Fruit fly (Drosophila melanogaster) whole organism, embryonic: ENCODE measurements around the gene CG14721.

Source experiments
- B-H1 ChIP-seq: fragments of 200-800 bp; sonication (Bioruptor generic); IDR thresholded peaks from 3 replicates; pipeline ENCODE4 v1.3.6; 2022; ENCODE audit warnings: missing biosample characterization, missing genetic modification characterization
- C15 ChIP-seq: fragments of 200-800 bp; sonication (Bioruptor generic); IDR thresholded peaks from 3 replicates; pipeline ENCODE4 v1.3.6; 2022; ENCODE audit warnings: missing biosample characterization, missing genetic modification characterization
- CG10321 ChIP-seq: fragments of 200-800 bp; sonication (Bioruptor generic); IDR thresholded peaks from 2 replicates; pipeline ENCODE4 v1.3.6; 2022; ENCODE audit warnings: missing biosample characterization, missing genetic modification characterization
- CG10543 ChIP-seq: fragments of 200-800 bp; sonication (Bioruptor generic); optimal IDR thresholded peaks from 3 replicates; lab custom pipeline; 2017; ENCODE audit warnings: missing biosample characterization, mild to moderate bottlenecking, missing genetic modification characterization, moderate library complexity
- CG10979 ChIP-seq: fragments of 200-800 bp; sonication (Bioruptor generic); optimal IDR thresholded peaks from 2 replicates; lab custom pipeline; 2018; ENCODE audit warnings: missing biosample characterization, mild to moderate bottlenecking, missing genetic modification characterization, moderate library complexity
- CG11093 ChIP-seq: fragments of 200-800 bp; sonication (Bioruptor generic); IDR thresholded peaks from 3 replicates; pipeline ENCODE4 v1.3.6; 2022; ENCODE audit warnings: missing biosample characterization, missing genetic modification characterization
- CG11247 ChIP-seq: fragments of 200-800 bp; sonication (Bioruptor generic); IDR thresholded peaks from 2 replicates; pipeline ENCODE4 v1.3.6; 2022; ENCODE audit warnings: missing biosample characterization, missing genetic modification characterization
- CG12104 ChIP-seq: fragments of 200-800 bp; sonication (Bioruptor generic); optimal IDR thresholded peaks from 3 replicates; lab custom pipeline; 2016; ENCODE audit warnings: missing biosample characterization, missing genetic modification characterization
- CG12659 ChIP-seq: fragments of 200-800 bp; sonication (Bioruptor generic); optimal IDR thresholded peaks from 3 replicates; lab custom pipeline; 2017; ENCODE audit warnings: mild to moderate bottlenecking, missing biosample characterization, missing genetic modification reagents, missing genetic modification characterization
- CG13624 ChIP-seq: fragments of 200-800 bp; sonication (Bioruptor generic); optimal IDR thresholded peaks from 2 replicates; lab custom pipeline; 2016; ENCODE audit warnings: missing biosample characterization, missing genetic modification characterization
- CG16863 ChIP-seq: fragments of 200-800 bp; sonication (Bioruptor generic); optimal IDR thresholded peaks from 3 replicates; lab custom pipeline; 2016; ENCODE audit warnings: missing biosample characterization, missing genetic modification characterization
- CG2202 ChIP-seq: fragments of 200-800 bp; sonication (Bioruptor generic); optimal IDR thresholded peaks from 2 replicates; lab custom pipeline; 2018; ENCODE audit warnings: missing biosample characterization, mild to moderate bottlenecking, missing genetic modification characterization
- CG3065 ChIP-seq: fragments of 200-800 bp; sonication (Bioruptor generic); optimal IDR thresholded peaks from 2 replicates; lab custom pipeline; 2016; ENCODE audit warnings: missing biosample characterization, missing genetic modification characterization
- CG32767 ChIP-seq: fragments of 200-800 bp; sonication (Bioruptor generic); IDR thresholded peaks from 2 replicates; pipeline ENCODE4 v1.3.6; 2022; ENCODE audit warnings: missing biosample characterization, missing genetic modification characterization
- CG33557 ChIP-seq: fragments of 200-800 bp; sonication (Bioruptor generic); optimal IDR thresholded peaks from 2 replicates; lab custom pipeline; 2019; ENCODE audit warnings: missing biosample characterization, mild to moderate bottlenecking, missing genetic modification characterization, moderate library complexity
- CG34224 ChIP-seq: fragments of 200-800 bp; sonication (Bioruptor generic); IDR thresholded peaks from 3 replicates; pipeline ENCODE4 v1.3.6; 2022; ENCODE audit warnings: missing biosample characterization, missing genetic modification characterization; ENCODE audit not compliant: partially characterized antibody
- CG4424 ChIP-seq: fragments of 200-800 bp; sonication (Bioruptor generic); optimal IDR thresholded peaks from 3 replicates; lab custom pipeline; 2016; ENCODE audit warnings: missing biosample characterization, missing genetic modification characterization
- CG6272 ChIP-seq: fragments of 200-800 bp; sonication (Bioruptor generic); IDR thresholded peaks from 2 replicates; pipeline ENCODE4 v1.3.6; 2022; ENCODE audit warnings: missing biosample characterization, missing genetic modification characterization
- CG6791 ChIP-seq: fragments of 200-800 bp; sonication (Bioruptor generic); IDR thresholded peaks from 3 replicates; pipeline ENCODE4 v1.3.6; 2022; ENCODE audit warnings: missing biosample characterization, missing genetic modification characterization; ENCODE audit not compliant: partially characterized antibody
- CG7357 ChIP-seq: fragments of 200-800 bp; sonication (Bioruptor generic); IDR thresholded peaks from 3 replicates; pipeline ENCODE4 v1.3.6; 2022; ENCODE audit warnings: missing biosample characterization, missing genetic modification characterization
- CG7928 ChIP-seq: fragments of 200-800 bp; sonication (Bioruptor generic); optimal IDR thresholded peaks from 2 replicates; lab custom pipeline; 2017; ENCODE audit warnings: missing biosample characterization, mild to moderate bottlenecking, missing genetic modification characterization
- CG8765 ChIP-seq: fragments of 200-800 bp; sonication (Bioruptor generic); IDR thresholded peaks from 2 replicates; pipeline ENCODE4 v1.3.6; 2022; ENCODE audit warnings: missing biosample characterization, missing genetic modification characterization
- CoRest ChIP-seq: fragments of 200-800 bp; sonication (Bioruptor generic); optimal IDR thresholded peaks from 3 replicates; lab custom pipeline; 2018; ENCODE audit warnings: missing biosample characterization, mild to moderate bottlenecking, missing genetic modification characterization, moderate library complexity
- Elba2 ChIP-seq: fragments of 200-800 bp; sonication (Bioruptor generic); optimal IDR thresholded peaks from 3 replicates; lab custom pipeline; 2016; ENCODE audit warnings: missing biosample characterization, missing genetic modification characterization
- Lpt ChIP-seq: fragments of >200 bp; optimal IDR thresholded peaks from 2 replicates; lab custom pipeline; 2018; ENCODE audit warnings: missing biosample characterization, missing genetic modification characterization
- Poxn ChIP-seq: fragments of 200-800 bp; sonication (Bioruptor generic); IDR thresholded peaks from 2 replicates; pipeline ENCODE4 v1.3.6; 2022; ENCODE audit warnings: missing biosample characterization, missing genetic modification characterization
- croc ChIP-seq: fragments of 200-800 bp; sonication (Bioruptor generic); conservative IDR thresholded peaks from 3 replicates; pipeline ENCODE4 v1.3.6; 2022; ENCODE audit warnings: missing biosample characterization, missing genetic modification characterization
- dati ChIP-seq: fragments of 200-800 bp; sonication (Bioruptor generic); IDR thresholded peaks from 2 replicates; pipeline ENCODE4 v1.3.6; 2022; ENCODE audit warnings: missing biosample characterization, missing genetic modification characterization
- dpn ChIP-seq, 2 experiments: fragments of 200-800 bp; sonication (Bioruptor generic); optimal IDR thresholded peaks; 3 replicates each; lab custom pipeline; 2016; ENCODE audit warnings: missing biosample characterization in 2 of 2, missing genetic modification characterization in 2 of 2
- esg ChIP-seq: fragments of 200-800 bp; sonication (Bioruptor generic); conservative IDR thresholded peaks from 2 replicates; pipeline ENCODE4 v1.3.6; 2022; ENCODE audit warnings: missing biosample characterization, missing genetic modification characterization
- eve ChIP-seq, 2 experiments: fragments of >200 bp; optimal IDR thresholded peaks; 2 replicates each; lab custom pipeline; 2017; ENCODE audit warnings: missing biosample characterization in 2 of 2, missing genetic modification characterization in 2 of 2
- gcm2 ChIP-seq: fragments of 200-800 bp; sonication (Bioruptor generic); optimal IDR thresholded peaks from 2 replicates; lab custom pipeline; 2016; ENCODE audit warnings: missing biosample characterization, missing genetic modification characterization
- gro ChIP-seq: fragments of 200-800 bp; sonication (Bioruptor generic); optimal IDR thresholded peaks from 2 replicates; lab custom pipeline; 2016; ENCODE audit warnings: missing biosample characterization, missing genetic modification characterization
- ham ChIP-seq: fragments of 200-800 bp; sonication (Bioruptor generic); IDR thresholded peaks from 2 replicates; pipeline ENCODE4 v1.3.6; 2022; ENCODE audit warnings: missing biosample characterization, missing genetic modification characterization
- hkb ChIP-seq, 2 experiments: fragments of 200-800 bp in 1 of 2; fragments of >200 bp in 1 of 2; sonication (Bioruptor generic) in 1 of 2; IDR thresholded peaks in 1 of 2; optimal IDR thresholded peaks in 1 of 2; 2 replicates each; pipeline versions ENCODE4 v1.3.6 to Lab custom; 2017 to 2022; ENCODE audit warnings: missing biosample characterization in 1 of 2, missing genetic modification characterization in 1 of 2
- lola ChIP-seq, 3 experiments: fragments of >200 bp in 2 of 3; fragments of 200-800 bp in 1 of 3; sonication (Bioruptor generic) in 1 of 3; optimal IDR thresholded peaks; 2 replicates each; lab custom pipeline; 2017 to 2019; ENCODE audit warnings: missing biosample characterization in 3 of 3, missing genetic modification characterization in 3 of 3, mild to moderate bottlenecking in 1 of 3, moderate library complexity in 1 of 3
- mld ChIP-seq: fragments of 200-800 bp; sonication (Bioruptor generic); IDR thresholded peaks from 3 replicates; pipeline ENCODE4 v1.3.6; 2022; ENCODE audit warnings: missing biosample characterization, missing genetic modification characterization; ENCODE audit not compliant: partially characterized antibody
- nmo ChIP-seq: fragments of 200-800 bp; sonication (Bioruptor generic); optimal IDR thresholded peaks from 2 replicates; lab custom pipeline; 2018; ENCODE audit warnings: missing biosample characterization, mild to moderate bottlenecking, missing genetic modification characterization, moderate library complexity
- otp ChIP-seq: fragments of 200-800 bp; sonication (Bioruptor generic); IDR thresholded peaks from 3 replicates; pipeline ENCODE4, ENCODE4 v1.3.6; 2022; ENCODE audit warnings: missing biosample characterization, missing genetic modification characterization
- p53 ChIP-seq: fragments of 200-800 bp; sonication (Bioruptor generic); optimal IDR thresholded peaks from 2 replicates; lab custom pipeline; 2016; ENCODE audit warnings: missing biosample characterization, missing genetic modification characterization
- pnt ChIP-seq: fragments of 200-800 bp; sonication (Bioruptor generic); optimal IDR thresholded peaks from 3 replicates; lab custom pipeline; 2016; ENCODE audit warnings: missing biosample characterization, missing genetic modification characterization
- pros ChIP-seq: fragments of 200-800 bp; sonication (Bioruptor generic); optimal IDR thresholded peaks from 3 replicates; lab custom pipeline; 2019; ENCODE audit warnings: missing biosample characterization, mild to moderate bottlenecking, missing genetic modification characterization, moderate library complexity
- row ChIP-seq: fragments of 200-800 bp; sonication (Bioruptor generic); IDR thresholded peaks from 3 replicates; pipeline ENCODE4 v1.3.6; 2022; ENCODE audit warnings: missing biosample characterization, missing genetic modification characterization
- sc ChIP-seq, 3 experiments: fragments of >200 bp in 2 of 3; fragments of 200-800 bp in 1 of 3; sonication (Bioruptor generic) in 1 of 3; optimal IDR thresholded peaks; 2 replicates in 2 of 3; 3 replicates in 1 of 3; lab custom pipeline; 2017; ENCODE audit warnings: mild to moderate bottlenecking in 1 of 3, missing biosample characterization in 1 of 3, missing genetic modification characterization in 1 of 3, missing genetic modification reagents in 1 of 3
- schlank ChIP-seq: fragments of 200-800 bp; sonication (Bioruptor generic); optimal IDR thresholded peaks from 2 replicates; lab custom pipeline; 2018; ENCODE audit warnings: missing biosample characterization, mild to moderate bottlenecking, missing genetic modification characterization
- scrt ChIP-seq: fragments of 200-800 bp; sonication (Bioruptor generic); optimal IDR thresholded peaks from 2 replicates; lab custom pipeline; 2018; ENCODE audit warnings: missing biosample characterization, mild to moderate bottlenecking, missing genetic modification characterization, moderate library complexity
- stc ChIP-seq: fragments of 200-800 bp; sonication (Bioruptor generic); IDR thresholded peaks from 2 replicates; pipeline ENCODE4 v1.3.6; 2022; ENCODE audit warnings: missing biosample characterization, missing genetic modification characterization
- tin ChIP-seq: fragments of 200-800 bp; sonication (Bioruptor generic); optimal IDR thresholded peaks from 3 replicates; lab custom pipeline; 2016; ENCODE audit warnings: missing biosample characterization, missing genetic modification characterization
- unc-4 ChIP-seq: fragments of 200-800 bp; sonication (Bioruptor generic); IDR thresholded peaks from 2 replicates; pipeline ENCODE4 v1.3.6; 2022; ENCODE audit warnings: missing biosample characterization, missing genetic modification characterization; ENCODE audit not compliant: partially characterized antibody
- wdn ChIP-seq: fragments of 200-800 bp; sonication (Bioruptor generic); IDR thresholded peaks from 2 replicates; pipeline ENCODE4 v1.3.6; 2022; ENCODE audit warnings: missing biosample characterization, missing genetic modification characterization
- yki ChIP-seq: fragments of >200 bp; optimal IDR thresholded peaks from 3 replicates; lab custom pipeline; 2018

The CG14721 gene

DNA sequence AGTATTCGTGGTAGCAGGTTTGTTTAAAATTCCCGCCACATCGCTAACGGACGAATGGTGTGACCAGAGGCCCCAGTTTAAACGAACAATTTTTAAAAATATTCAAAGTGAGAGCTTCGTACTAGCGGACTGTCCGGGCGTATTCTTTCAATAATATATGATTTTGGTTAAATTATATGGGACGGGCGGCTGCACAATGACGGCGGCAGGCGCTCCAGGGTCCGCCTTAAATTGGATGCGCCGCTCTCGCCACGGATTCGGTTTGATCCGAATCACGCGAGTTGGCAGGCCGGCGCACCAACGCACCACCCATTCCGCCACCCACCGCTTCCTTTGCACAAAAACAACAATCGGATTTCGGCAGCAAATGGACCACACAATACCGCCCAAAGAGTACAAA, at the start of gene CG14721 (continued):
- TF ChIP-seq CG32767 (GFP tag; lab: Robert Waterston, UW), result no peak
- no peak for TF ChIP-seq eve (GFP tag; optimal IDR thresholded peaks at IDR 0.05; lab: Kevin White, UChicago)
- no peak for TF ChIP-seq Poxn
- peak; percentile 52; the same call in 2 of the 3 replicates for TF ChIP-seq CG34224
- no peak for TF ChIP-seq CG10321 (GFP tag; lab: Robert Waterston, UW)
- no peak for TF ChIP-seq CG33557 (GFP tag; lab: Kevin White, UChicago)
- TF ChIP-seq lola (GFP tag; optimal IDR thresholded peaks at IDR 0.05; lab: Kevin White, UChicago), result no peak
- TF ChIP-seq sc (optimal IDR thresholded peaks at IDR 0.05; lab: Kevin White, UChicago), result no peak
- TF ChIP-seq sc (GFP tag; optimal IDR thresholded peaks at IDR 0.05; lab: Kevin White, UChicago), result no peak
- no peak for TF ChIP-seq Lpt (GFP tag; lab: Kevin White, UChicago)
- TF ChIP-seq croc (GFP tag; lab: Robert Waterston, UW), result no peak
- no peak for TF ChIP-seq otp (GFP tag; lab: Robert Waterston, UW)
- no peak for TF ChIP-seq CG11247 (GFP tag; lab: Robert Waterston, UW)
- TF ChIP-seq dati (GFP tag; lab: Robert Waterston, UW), result no peak
- peak; percentile 3 for TF ChIP-seq p53 (GFP tag; lab: Kevin White, UChicago)
- TF ChIP-seq gro (GFP tag; lab: Kevin White, UChicago), result no peak
- no peak for TF ChIP-seq schlank (tag; lab: Kevin White, UChicago)
- TF ChIP-seq CG2202 (tag; lab: Kevin White, UChicago), result no peak
- no peak for TF ChIP-seq Elba2 (GFP tag; lab: Kevin White, UChicago)
- TF ChIP-seq CG4424 (GFP tag; lab: Kevin White, UChicago), result peak; percentile 48
- no peak for TF ChIP-seq dpn (GFP tag; optimal IDR thresholded peaks at IDR 0.05; lab: Kevin White, UChicago)
- TF ChIP-seq pnt (GFP tag; lab: Kevin White, UChicago), result no peak
- TF ChIP-seq wdn, result no peak
- peak; percentile 10 for TF ChIP-seq tin (GFP tag; lab: Kevin White, UChicago)
- peak; percentile 49; the same call in 2 of the 3 replicates for TF ChIP-seq row (GFP tag; lab: Robert Waterston, UW)
- TF ChIP-seq scrt (GFP tag; lab: Kevin White, UChicago), result no peak
- peak; percentile 38 for TF ChIP-seq CG6272 (GFP tag; lab: Robert Waterston, UW)
- TF ChIP-seq B-H1 (GFP tag; lab: Robert Waterston, UW), result no peak
- peak; percentile 49; the same call in 1 of the 2 replicates for TF ChIP-seq unc-4
- TF ChIP-seq CG8765 (GFP tag; lab: Robert Waterston, UW), result no peak
- no peak for TF ChIP-seq CG13624 (GFP tag; lab: Kevin White, UChicago)
- peak; percentile 11 for TF ChIP-seq CG16863 (GFP tag; lab: Kevin White, UChicago)
- no peak for TF ChIP-seq CG12104 (GFP tag; lab: Kevin White, UChicago)
- no peak for TF ChIP-seq pros (GFP tag; lab: Kevin White, UChicago)
- TF ChIP-seq C15, result no peak
- no peak for TF ChIP-seq CG10979 (tag; lab: Kevin White, UChicago)
- no peak for TF ChIP-seq CG3065
- TF ChIP-seq ham (GFP tag; lab: Robert Waterston, UW), result no peak
- peak; percentile 22 for TF ChIP-seq CG7928 (GFP tag; lab: Kevin White, UChicago)
- no peak for TF ChIP-seq gcm2 (GFP tag; lab: Kevin White, UChicago)
- no peak for TF ChIP-seq CG6791 (GFP tag; lab: Robert Waterston, UW)
- peak; percentile 56 for TF ChIP-seq CoRest (tag; lab: Kevin White, UChicago)
- TF ChIP-seq yki (lab: Kevin White, UChicago), result no peak
- TF ChIP-seq esg, result no peak
- TF ChIP-seq nmo, result peak; percentile 54
- TF ChIP-seq CG12659 (GFP tag; lab: Kevin White, UChicago), result peak; percentile 41
- TF ChIP-seq mld (GFP tag; lab: Robert Waterston, UW), result no peak
- TF ChIP-seq CG10543 (GFP tag; lab: Kevin White, UChicago), result no peak
- no peak for TF ChIP-seq stc (GFP tag; lab: Robert Waterston, UW)
- no peak for TF ChIP-seq hkb (optimal IDR thresholded peaks at IDR 0.05; lab: Kevin White, UChicago)
- 0 out of 2 replicates have a peak, but pooled peaks have one; percentile 17 for TF ChIP-seq hkb (GFP tag; IDR thresholded peaks at IDR 0.05; lab: Robert Waterston, UW)
- no peak for TF ChIP-seq CG7357 (GFP tag; lab: Robert Waterston, UW)
- no peak for TF ChIP-seq CG11093 (GFP tag; lab: Robert Waterston, UW)
